Worm (Caenorhabditis elegans) whole organism, mixed stage, embryonic: ENCODE data around the gene Y22D7AL.11.

Experiments used
- bed-3 ChIP-seq: fragments of 200-800 bp; sonication (Bioruptor generic); optimal IDR thresholded peaks from 3 replicates; lab custom pipeline; 2018; ENCODE audit warnings: mild to moderate bottlenecking, missing genetic modification characterization, moderate library complexity, missing compliant biosample characterization
- elt-1 ChIP-seq: sonication (generic microtip); optimal IDR thresholded peaks from 2 replicates; lab custom pipeline; 2017; ENCODE audit warnings: missing genetic modification characterization, mild to moderate bottlenecking, missing compliant biosample characterization, antibody characterized with exemption, moderate library complexity, borderline replicate concordance; ENCODE audit not compliant: insufficient read depth
- elt-3 ChIP-seq: fragments of 150-350 bp; optimal IDR thresholded peaks from 2 replicates; lab custom pipeline; 2014; ENCODE audit warnings: missing biosample characterization, missing genetic modification characterization
- mep-1 ChIP-seq: fragments of 150-350 bp; optimal IDR thresholded peaks from 2 replicates; lab custom pipeline; 2017; ENCODE audit warnings: missing biosample characterization, missing genetic modification reagents, missing genetic modification characterization, inconsistent platforms
- nhr-2 ChIP-seq: fragments of 150-350 bp; optimal IDR thresholded peaks from 2 replicates; lab custom pipeline; 2014; ENCODE audit warnings: missing biosample characterization, missing genetic modification characterization
- sem-2 ChIP-seq: fragments of 200-800 bp; sonication (Bioruptor generic); optimal IDR thresholded peaks from 2 replicates; lab custom pipeline; 2018; ENCODE audit warnings: mild to moderate bottlenecking, missing genetic modification characterization, missing compliant biosample characterization
- snpc-4 ChIP-seq: fragments of 150-350 bp; optimal IDR thresholded peaks from 2 replicates; lab custom pipeline; 2014; ENCODE audit warnings: missing biosample characterization, missing genetic modification characterization
- unc-62 ChIP-seq: fragments of 150-350 bp; optimal IDR thresholded peaks from 2 replicates; lab custom pipeline; 2014; ENCODE audit warnings: missing biosample characterization, missing genetic modification reagents, missing genetic modification characterization

- TF ChIP-seq sem-2 (GFP tag; lab: Kevin White, UChicago) (no peak), elt-1 (tag; lab: Kevin White, UChicago) (no peak), nhr-2 (tag; lab: Kevin White, UChicago) (no peak), elt-3 (tag; lab: Kevin White, UChicago) (no peak), bed-3 (no peak), snpc-4 (tag; lab: Kevin White, UChicago) (no peak), unc-62 (GFP tag; lab: Kevin White, UChicago) (no peak), mep-1 (tag; lab: Kevin White, UChicago) (no peak)
These were observed at the start of gene Y22D7AL.11 for ce11 chrIII:1634270-1634669.
